Fruit fly (Drosophila melanogaster): ENCODE measurements around the gene CG11307.

DNA sequence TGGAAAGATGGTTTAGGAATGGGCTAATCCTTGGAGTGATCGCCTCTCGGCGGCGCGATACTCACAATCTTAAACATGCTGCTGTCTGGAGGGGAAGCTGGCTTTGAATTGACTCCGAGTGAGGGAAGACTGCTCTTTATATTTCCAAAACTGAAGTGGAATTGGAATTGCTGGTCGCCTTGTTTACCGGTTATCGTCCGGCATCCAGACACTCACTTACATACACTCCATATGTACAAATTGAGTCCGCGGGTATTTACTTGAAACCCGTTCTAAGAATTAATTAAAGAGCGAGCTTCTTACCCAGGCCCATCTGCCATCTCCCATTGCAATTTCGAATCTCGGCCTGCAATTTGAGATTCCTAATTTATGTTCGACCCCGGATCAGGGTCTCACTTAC, 49.5 kb downstream of the CG11307 start, which contains the start of gene Cpr78E:
- TF ChIP-seq CTCF (optimal IDR thresholded peaks at IDR 0.05) = no peak
- no peak for TF ChIP-seq CG8478 (optimal IDR thresholded peaks at IDR 0.05)
